Fruit fly (Drosophila melanogaster): ENCODE data around the gene CG43074.
A peak's percentile ranks its signal among the peaks of the same experiment; 100 is the strongest.

DNA sequence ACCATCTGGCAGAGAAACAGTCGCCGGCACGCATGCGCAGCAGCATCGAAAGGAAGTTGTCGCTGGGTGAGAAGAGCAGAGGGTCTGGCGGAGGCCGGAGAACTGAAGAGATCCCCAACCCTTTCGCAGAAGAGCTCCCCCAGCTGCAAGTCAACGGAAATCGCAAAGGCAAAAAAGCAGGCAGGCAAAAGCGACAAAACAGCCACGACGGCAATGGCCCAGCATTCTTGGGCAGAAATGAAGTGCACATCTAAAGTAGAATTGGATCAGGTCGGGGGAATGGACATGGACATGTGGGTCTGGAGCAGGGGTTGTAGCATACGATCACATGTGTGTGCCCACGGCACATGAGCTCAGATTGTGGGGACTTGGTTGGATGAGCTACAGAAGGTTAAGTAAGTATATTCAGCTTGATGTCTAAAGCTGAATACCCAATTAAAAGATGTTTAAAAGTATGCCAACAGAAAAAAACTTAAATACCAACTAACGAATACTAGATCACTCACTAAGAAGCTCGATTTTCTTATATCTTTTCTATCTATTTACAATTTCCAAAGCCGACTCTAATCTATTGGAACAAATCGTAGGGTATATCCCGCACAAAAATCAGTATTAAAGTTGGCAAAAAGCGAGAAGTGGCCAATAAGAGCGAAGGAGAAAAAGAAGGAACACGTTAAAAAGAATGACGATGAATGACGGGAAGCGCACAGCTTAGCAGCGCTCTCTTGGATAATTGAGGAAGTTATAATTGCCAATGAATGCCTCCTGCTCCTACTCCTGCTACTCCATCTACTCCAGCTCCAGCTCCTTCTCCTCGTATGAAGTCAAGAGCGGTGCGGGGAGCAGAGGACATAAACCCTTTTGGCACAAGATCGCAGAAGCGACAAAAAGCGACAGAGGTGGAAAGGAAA is 42.4 kb downstream of the CG43074 start:
- TF ChIP-seq dl (GFP tag; optimal IDR thresholded peaks at IDR 0.05; ENCODE audit: insufficient read depth in 1 of 2, partially characterized antibody in 2 of 2) = peak; percentile 41 to 45
- no peak for TF ChIP-seq GATAd (GFP tag; optimal IDR thresholded peaks at IDR 0.05)
- TF ChIP-seq lola (GFP tag; optimal IDR thresholded peaks at IDR 0.05) = no peak
- no peak for TF ChIP-seq Hnf4 (GFP tag; optimal IDR thresholded peaks at IDR 0.05)

Data from whole organism, wandering third instar larva.